Worm (Caenorhabditis elegans): ENCODE measurements around the gene C44C1.6.

C44C1.6 gene

DNA sequence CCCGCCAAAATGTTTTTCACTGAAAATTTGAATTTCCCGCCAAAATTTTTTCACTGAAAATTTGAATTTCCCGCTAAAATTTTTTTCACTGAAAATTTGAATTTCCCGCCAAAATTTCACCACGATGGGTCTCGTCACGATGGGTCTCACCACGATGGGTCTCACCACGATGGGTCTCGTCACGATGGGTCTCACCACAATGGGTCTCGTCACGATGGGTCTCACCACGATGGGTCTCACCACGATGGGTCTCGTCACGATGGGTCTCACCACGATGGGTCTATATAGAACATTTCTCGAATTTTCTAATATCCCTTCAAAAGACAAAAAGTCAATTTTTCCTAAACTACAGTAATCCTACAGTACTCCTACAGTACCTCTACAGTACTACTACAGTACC is 26.4 kb downstream of the C44C1.6 start:
- TF ChIP-seq nfyb-1 (GFP tag; IDR thresholded peaks at IDR 0.05) = peak; percentile 57; the same call in 1 of the 2 replicates
- 0 out of 2 replicates have a peak, but pooled peaks have one; percentile 34 for TF ChIP-seq ceh-58 (GFP tag; IDR thresholded peaks at IDR 0.05)
- peak; percentile 83; the same call in 1 of the 2 replicates for TF ChIP-seq madf-3 (GFP tag; IDR thresholded peaks at IDR 0.05)
- 0 out of 2 replicates have a peak, but pooled peaks have one; percentile 8 for TF ChIP-seq D2030.7 (GFP tag; IDR thresholded peaks at IDR 0.05)
- peak; percentile 40; the same call in 1 of the 2 replicates for TF ChIP-seq F33H1.4 (GFP tag; IDR thresholded peaks at IDR 0.05)
- 0 out of 2 replicates have a peak, but pooled peaks have one; percentile 48 for TF ChIP-seq Y56A3A.18 (GFP tag; IDR thresholded peaks at IDR 0.05)
- 0 out of 2 replicates have a peak, but pooled peaks have one; percentile 46 for TF ChIP-seq Y95B8A.8 (GFP tag; IDR thresholded peaks at IDR 0.05)
- peak; percentile 53; the same call in 1 of the 2 replicates for TF ChIP-seq hsf-1 (GFP tag; IDR thresholded peaks at IDR 0.05)

DNA sequence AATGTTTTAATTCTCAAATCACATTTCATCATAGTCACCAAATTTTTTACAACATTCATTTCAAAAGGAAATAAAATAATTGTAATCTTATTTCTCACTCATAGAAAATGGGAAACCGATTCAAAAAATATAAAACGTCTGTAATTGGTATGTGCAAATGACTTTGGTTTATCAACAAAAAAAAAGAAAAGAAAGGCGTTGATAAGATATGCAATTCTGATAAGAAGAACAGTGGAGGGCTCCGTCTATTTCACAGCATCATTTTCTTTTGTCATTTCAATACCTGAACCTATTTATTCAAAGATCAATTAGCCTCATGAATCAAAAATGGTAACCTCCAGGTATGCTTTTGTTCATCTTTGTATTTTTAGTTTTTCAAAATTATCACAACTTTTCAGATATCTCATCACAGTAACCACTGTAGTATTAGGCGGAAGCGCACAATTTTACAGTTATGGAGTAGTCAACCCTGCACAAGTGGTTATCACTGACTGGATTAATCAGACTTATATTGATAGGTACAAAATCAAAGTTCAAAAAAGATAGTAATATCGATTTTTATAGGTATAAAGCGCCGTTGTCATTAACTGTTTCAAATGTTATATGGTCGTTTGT is 31.7 kb downstream of the C44C1.6 start, which contains the start of gene F53H8.3:
TSS of gene F53H8.3 (plus strand) at position 275 of the 615 bp plus-strand sequence.
- TF ChIP-seq tlf-1 (GFP tag; optimal IDR thresholded peaks at IDR 0.05) (no peak), nhr-80 (tag; optimal IDR thresholded peaks at IDR 0.05) (peak; percentile 70), snpc-3.4 (tag; optimal IDR thresholded peaks at IDR 0.05) (no peak), ceh-58 (GFP tag; IDR thresholded peaks at IDR 0.05) (no peak)

- no peak for TF ChIP-seq tbx-9 (tag; optimal IDR thresholded peaks at IDR 0.05; ENCODE audit: borderline replicate concordance)
- peak; percentile 47; the same call in 1 of the 2 replicates for TF ChIP-seq hmg-1.2 (GFP tag; IDR thresholded peaks at IDR 0.05)
- TF ChIP-seq sptf-2 (GFP tag; optimal IDR thresholded peaks at IDR 0.05) = no peak
- no peak for TF ChIP-seq efl-1 (GFP tag; optimal IDR thresholded peaks at IDR 0.05)
- no peak for TF ChIP-seq lin-35 (GFP tag; optimal IDR thresholded peaks at IDR 0.05)
- TF ChIP-seq mes-4 (tag; optimal IDR thresholded peaks at IDR 0.05) = no peak
- no peak for TF ChIP-seq snpc-4 (GFP tag; optimal IDR thresholded peaks at IDR 0.05)
- peak in 3 of 4 experiments; percentile 56 to 93 (median 92) for TF ChIP-seq snpc-4 (tag; optimal IDR thresholded peaks at IDR 0.05)
- no peak for TF ChIP-seq nfya-1 (tag; optimal IDR thresholded peaks at IDR 0.05; ENCODE audit: borderline replicate concordance, insufficient read depth)
These were observed 34.1 kb downstream of the C44C1.6 start for ce11 chrX:936013-936412.

- TF ChIP-seq ZK185.1 (tag; optimal IDR thresholded peaks at IDR 0.05; ENCODE audit: poor library complexity, severe bottlenecking) (no peak), ztf-28 (GFP tag; IDR thresholded peaks at IDR 0.05) (no peak), K11D2.4 (GFP tag; IDR thresholded peaks at IDR 0.05) (no peak)
These were observed 36.6 kb downstream of the C44C1.6 start, which contains the start of gene F35H12.1 for ce11 chrX:933504-933903. F35H12.1 (plus strand) TSS chrX:933804.

DNA sequence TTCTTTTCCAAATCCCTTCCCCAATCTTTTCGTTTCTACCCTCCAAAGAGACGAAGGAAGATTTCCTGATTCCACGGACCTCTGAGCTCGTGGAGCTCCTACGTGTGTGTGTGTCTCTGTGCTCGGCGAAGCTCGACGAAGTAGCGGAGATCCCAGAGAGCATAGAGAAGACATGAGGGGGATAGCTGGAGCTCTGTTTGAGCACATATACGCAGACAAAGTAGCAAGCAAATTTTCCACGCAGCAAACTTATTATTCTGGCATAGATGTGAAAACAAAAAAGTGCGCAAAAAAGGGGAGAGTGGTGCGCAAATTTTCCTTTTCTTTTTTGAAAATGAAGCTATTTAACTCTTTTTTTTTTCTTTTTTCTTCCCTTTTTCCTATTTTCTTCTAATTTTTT is 37.2 kb downstream of the C44C1.6 start:
- TF ChIP-seq B0336.3 (GFP tag; IDR thresholded peaks at IDR 0.05) (no peak), repo-1 (tag; optimal IDR thresholded peaks at IDR 0.05) (no peak), hmg-1.2 (GFP tag; IDR thresholded peaks at IDR 0.05) (peak; percentile 4; the same call in 1 of the 2 replicates), hsf-1 (GFP tag; IDR thresholded peaks at IDR 0.05) (no peak), madf-8 (GFP tag; conservative IDR thresholded peaks at IDR 0.05) (no peak), gei-17 (GFP tag; optimal IDR thresholded peaks at IDR 0.05) (no peak), ceh-27 (GFP tag; optimal IDR thresholded peaks at IDR 0.05) (peak; percentile 0), K11D2.4 (GFP tag; IDR thresholded peaks at IDR 0.05) (0 out of 2 replicates have a peak, but pooled peaks have one; percentile 45), T07F8.4 (tag; optimal IDR thresholded peaks at IDR 0.05) (no peak), F23B12.7 (tag; optimal IDR thresholded peaks at IDR 0.05; ENCODE audit: insufficient read depth) (no peak)

Data from whole organism, young adult.